Fruit fly (Drosophila melanogaster) whole organism, prepupa: ENCODE data around the gene CG13795.

Experiments used
- Blimp-1 ChIP-seq: fragments of 200-800 bp; sonication (Bioruptor generic); optimal IDR thresholded peaks from 3 replicates; lab custom pipeline; 2017; ENCODE audit warnings: missing biosample characterization, missing genetic modification characterization, mild to moderate bottlenecking, moderate library complexity, missing genetic modification reagents
- CG15336 ChIP-seq: fragments of 200-800 bp; sonication (Bioruptor generic); IDR thresholded peaks from 2 replicates; pipeline ENCODE4 v1.3.6; 2022; ENCODE audit warnings: missing biosample characterization, missing genetic modification characterization
- Lpt ChIP-seq: fragments of 200-800 bp; sonication (Bioruptor generic); optimal IDR thresholded peaks from 3 replicates; lab custom pipeline; 2016; ENCODE audit warnings: missing biosample characterization, missing genetic modification characterization
- Met ChIP-seq: fragments of 200-800 bp; sonication (Bioruptor generic); optimal IDR thresholded peaks from 3 replicates; lab custom pipeline; 2016; ENCODE audit warnings: missing biosample characterization, missing genetic modification characterization
- Smox ChIP-seq: fragments of 200-800 bp; sonication (Bioruptor generic); optimal IDR thresholded peaks from 3 replicates; lab custom pipeline; 2016; ENCODE audit warnings: missing biosample characterization, missing genetic modification characterization
- achi ChIP-seq: fragments of 200-800 bp; sonication (Bioruptor generic); optimal IDR thresholded peaks from 3 replicates; lab custom pipeline; 2016; ENCODE audit warnings: missing biosample characterization, missing genetic modification characterization

DNA sequence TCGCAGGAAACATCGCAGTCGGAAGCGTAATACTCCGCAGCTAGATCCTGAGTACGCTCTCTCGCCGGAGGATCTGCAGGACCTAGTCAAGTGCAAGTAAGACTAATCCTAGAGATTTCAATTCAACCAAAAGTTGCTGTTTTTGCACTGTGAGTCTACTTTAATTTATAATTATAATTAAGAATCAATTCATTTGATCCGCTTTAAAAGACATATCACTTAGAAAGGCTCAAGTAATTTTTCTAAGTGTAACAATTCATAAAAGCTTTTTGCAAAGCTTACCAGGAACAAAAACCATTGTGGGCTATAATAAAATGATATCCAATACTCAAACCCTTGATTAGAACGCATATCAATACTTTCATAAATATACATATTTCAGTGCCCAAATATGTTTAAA is 30.7 kb upstream of the CG13795 start:
- TF ChIP-seq achi (no peak), Met (no peak), CG15336 (GFP tag; lab: Robert Waterston, UW) (peak; percentile 48; the same call in 1 of the 2 replicates), Blimp-1 (GFP tag; lab: Kevin White, UChicago) (no peak), Lpt (GFP tag; lab: Kevin White, UChicago) (no peak), Smox (GFP tag; lab: Kevin White, UChicago) (no peak)
